Worm (Caenorhabditis elegans) whole organism, young adult: ENCODE measurements around the gene pqn-36.

Source experiments
- D2030.7 ChIP-seq: fragments of 200-800 bp; sonication (Bioruptor generic); IDR thresholded peaks from 2 replicates; pipeline ENCODE4 v1.3.6; 2022; ENCODE audit warnings: missing genetic modification reagents, missing genetic modification characterization, missing compliant biosample characterization
- K11D2.4 ChIP-seq: fragments of 200-800 bp; sonication (Bioruptor generic); IDR thresholded peaks from 2 replicates; pipeline ENCODE4 v1.3.6; 2022; ENCODE audit warnings: missing genetic modification reagents, missing genetic modification characterization, missing compliant biosample characterization
- Y95B8A.8 ChIP-seq: fragments of 200-800 bp; sonication (Bioruptor generic); IDR thresholded peaks from 2 replicates; pipeline ENCODE4 v1.3.6; 2022; ENCODE audit warnings: missing genetic modification reagents, missing genetic modification characterization, missing compliant biosample characterization
- ama-1 ChIP-seq, 3 experiments: fragments of 150-350 bp in 1 of 3; sonication (generic microtip) in 2 of 3; optimal IDR thresholded peaks; 2 replicates each; lab custom pipeline; 2014 to 2018; ENCODE audit warnings: missing biosample characterization in 2 of 3, missing genetic modification characterization in 2 of 3, missing genetic modification reagents in 2 of 3
- ceh-27 ChIP-seq: fragments of 200-800 bp; sonication (Bioruptor generic); optimal IDR thresholded peaks from 2 replicates; lab custom pipeline; 2018; ENCODE audit warnings: mild to moderate bottlenecking, missing genetic modification characterization, moderate library complexity, missing compliant biosample characterization
- egl-44 ChIP-seq: fragments of 200-800 bp; sonication (Bioruptor generic); IDR thresholded peaks from 2 replicates; pipeline ENCODE4 v1.3.6; 2022; ENCODE audit warnings: missing genetic modification reagents, missing genetic modification characterization, missing compliant biosample characterization
- hsf-1 ChIP-seq: fragments of 200-800 bp; sonication (Bioruptor generic); IDR thresholded peaks from 2 replicates; pipeline ENCODE4 v1.3.6; 2022; ENCODE audit warnings: missing genetic modification reagents, missing genetic modification characterization, missing compliant biosample characterization
- mcd-1 ChIP-seq: fragments of 200-800 bp; sonication (Bioruptor generic); IDR thresholded peaks from 2 replicates; pipeline ENCODE4 v1.3.6; 2022; ENCODE audit warnings: missing genetic modification reagents, missing genetic modification characterization, missing compliant biosample characterization
- unc-62 ChIP-seq: fragments of 150-350 bp; optimal IDR thresholded peaks from 2 replicates; lab custom pipeline; 2014; ENCODE audit warnings: missing biosample characterization, missing genetic modification reagents, missing genetic modification characterization
- ztf-3 ChIP-seq: fragments of 200-800 bp; sonication (Bioruptor generic); optimal IDR thresholded peaks from 2 replicates; lab custom pipeline; 2018; ENCODE audit warnings: mild to moderate bottlenecking, missing genetic modification characterization, missing compliant biosample characterization

DNA sequence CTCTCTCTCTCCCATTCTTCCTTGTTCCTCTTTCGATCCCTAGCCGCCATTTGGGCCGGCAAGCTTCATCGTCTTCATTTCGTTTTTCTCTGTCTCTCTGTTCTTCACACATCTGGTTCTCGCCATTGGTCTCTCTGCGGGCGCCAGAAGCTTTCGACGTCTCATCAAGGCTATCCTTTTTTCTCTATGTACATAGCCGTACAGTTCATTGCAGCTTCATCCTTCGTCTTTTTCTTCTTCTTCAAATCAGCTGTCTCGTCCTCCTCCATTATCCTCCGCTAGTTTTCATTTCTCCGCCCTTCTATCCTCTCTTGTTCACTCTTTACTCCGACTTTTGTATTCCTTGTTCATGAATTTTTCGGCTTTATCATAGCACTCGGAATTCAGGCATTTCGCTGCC lies 5.4 kb upstream of the pqn-36 start, which contains the start of gene F39D8.3:
- TF ChIP-seq Y95B8A.8 (GFP tag; lab: Robert Waterston, UW) (no peak), K11D2.4 (GFP tag; lab: Robert Waterston, UW) (no peak), egl-44 (no peak), ama-1 (optimal IDR thresholded peaks at IDR 0.05; lab: Kevin White, UChicago) (no peak), ama-1 (GFP tag; optimal IDR thresholded peaks at IDR 0.05; lab: Kevin White, UChicago) (no peak), hsf-1 (no peak), D2030.7 (GFP tag; lab: Robert Waterston, UW) (no peak), mcd-1 (GFP tag; lab: Robert Waterston, UW) (no peak), ztf-3 (GFP tag; lab: Kevin White, UChicago) (no peak), ceh-27 (GFP tag; lab: Kevin White, UChicago) (no peak), unc-62 (GFP tag; lab: Kevin White, UChicago) (no peak)
